Worm (Caenorhabditis elegans): ENCODE data around the gene C04B4.1.
A peak's percentile ranks its signal among the peaks of the same experiment; 100 is the strongest.

The C04B4.1 gene

DNA sequence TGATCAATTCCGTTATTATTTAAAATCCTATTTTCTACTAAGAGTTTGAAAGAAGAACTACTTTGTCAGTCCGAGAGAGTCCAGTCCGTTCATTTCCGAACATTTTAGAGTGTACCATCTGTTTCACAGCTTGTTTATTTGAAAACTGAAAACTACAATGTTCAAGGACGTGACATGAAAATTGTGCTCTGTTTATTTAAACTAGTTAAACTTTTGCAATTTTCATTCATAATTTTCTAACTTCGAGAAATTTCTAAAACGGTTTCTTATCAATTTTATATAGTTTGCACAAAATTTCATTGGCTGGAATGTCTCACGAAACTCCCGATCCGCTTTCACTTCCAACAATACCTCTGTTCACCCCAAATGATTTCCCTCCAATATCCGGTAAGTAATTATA, at the start of gene C04B4.1:
Gene C04B4.1 (plus strand): TSS at position 301 of the 400 bp plus-strand sequence.
- TF ChIP-seq aly-2 (tag; optimal IDR thresholded peaks at IDR 0.05): no peak

DNA sequence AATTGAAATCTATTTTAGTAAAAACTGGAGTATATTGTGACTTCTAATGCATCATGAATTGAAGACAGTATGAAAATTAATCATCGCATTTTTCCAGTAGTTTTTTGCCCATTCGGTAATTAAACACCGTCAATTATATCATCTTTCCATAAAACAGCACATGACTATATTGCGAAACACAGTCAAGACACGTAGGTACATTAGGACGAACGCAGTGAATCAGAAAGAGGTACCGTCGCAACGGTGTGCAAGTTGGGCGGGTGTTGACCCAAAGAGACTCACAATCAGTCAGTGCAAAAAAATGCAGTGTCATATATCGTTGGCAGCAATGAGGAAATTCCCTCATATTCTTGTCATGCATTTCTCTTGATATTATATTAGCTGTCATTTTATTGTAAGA, 46.2 kb upstream of the C04B4.1 start:
- TF ChIP-seq unc-55 (GFP tag; optimal IDR thresholded peaks at IDR 0.05): no peak
- TF ChIP-seq sem-4 (tag; optimal IDR thresholded peaks at IDR 0.05): no peak
- TF ChIP-seq R02D3.7 (tag; optimal IDR thresholded peaks at IDR 0.05): no peak
- peak; percentile 39 for TF ChIP-seq fos-1 (tag; optimal IDR thresholded peaks at IDR 0.05)
- peak; percentile 6 for TF ChIP-seq crh-2 (tag; optimal IDR thresholded peaks at IDR 0.05)

DNA sequence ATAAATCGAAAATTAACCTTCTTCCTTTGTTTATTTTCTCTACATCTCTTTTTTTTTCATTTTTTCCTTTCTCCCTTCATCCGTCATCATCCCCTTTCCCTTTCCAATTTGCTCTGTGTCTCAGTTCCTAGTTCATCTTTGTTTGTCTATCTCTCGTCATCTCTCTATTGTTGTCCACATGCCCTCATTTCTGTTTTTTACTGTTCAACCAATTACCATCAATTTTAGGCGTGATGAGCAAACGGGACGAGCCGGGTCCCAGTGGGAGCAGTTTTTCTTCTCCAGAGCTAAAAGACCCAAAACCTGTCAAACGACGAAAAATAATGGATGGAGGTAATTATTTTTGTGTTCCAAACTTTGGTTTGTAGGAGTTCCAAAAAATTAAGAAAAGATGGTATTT, 45.2 kb upstream of the C04B4.1 start, which contains the start of gene C23H4.6:
Gene C23H4.6 (plus strand): TSS at position 219 of the 400 bp plus-strand sequence.
- TF ChIP-seq unc-39 (tag; optimal IDR thresholded peaks at IDR 0.05) (no peak), egl-27 (tag; optimal IDR thresholded peaks at IDR 0.05) (no peak), ceh-82 (tag; optimal IDR thresholded peaks at IDR 0.05) (no peak), mdl-1 (tag; optimal IDR thresholded peaks at IDR 0.05) (no peak), mbf-1 (tag; optimal IDR thresholded peaks at IDR 0.05) (no peak), ztf-1 (GFP tag; conservative IDR thresholded peaks at IDR 0.05) (no peak), unc-62 (GFP tag; optimal IDR thresholded peaks at IDR 0.05) (no peak), snpc-4 (tag; optimal IDR thresholded peaks at IDR 0.05) (no peak), nhr-23 (tag; optimal IDR thresholded peaks at IDR 0.05) (no peak), F13H6.1 (tag; optimal IDR thresholded peaks at IDR 0.05) (no peak), unc-55 (GFP tag; optimal IDR thresholded peaks at IDR 0.05) (no peak), nhr-6 (tag; optimal IDR thresholded peaks at IDR 0.05) (no peak), zag-1 (tag; optimal IDR thresholded peaks at IDR 0.05) (no peak), nhr-11 (tag; optimal IDR thresholded peaks at IDR 0.05) (no peak), gmeb-1 (tag; optimal IDR thresholded peaks at IDR 0.05) (no peak)

DNA sequence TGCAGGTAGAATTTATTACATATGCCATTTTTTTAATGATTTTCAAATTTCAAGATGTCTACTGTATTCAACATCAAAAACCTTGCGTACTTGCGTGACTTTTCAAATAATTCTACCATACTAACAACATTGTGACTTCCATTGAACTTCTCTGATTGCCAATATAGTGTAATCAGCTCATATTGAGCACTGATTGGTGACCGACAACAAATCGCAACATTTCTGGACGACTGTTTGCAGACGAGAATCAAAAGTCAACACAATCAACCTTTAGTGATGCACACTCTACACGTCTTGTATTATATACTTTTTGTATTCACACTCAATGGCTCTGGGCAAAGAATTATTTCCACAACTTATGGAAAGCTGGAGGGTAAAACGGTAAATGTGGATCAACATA, 39.1 kb upstream of the C04B4.1 start, which contains the start of gene cest-3:
Gene cest-3 (plus strand): TSS at position 190 of the 400 bp plus-strand sequence.
- no peak for TF ChIP-seq ztf-4 (tag; optimal IDR thresholded peaks at IDR 0.05)
- TF ChIP-seq fos-1 (tag; optimal IDR thresholded peaks at IDR 0.05): peak; percentile 13
- peak; percentile 7 for TF ChIP-seq sma-9 (GFP tag; optimal IDR thresholded peaks at IDR 0.05)
- TF ChIP-seq sma-9 (tag; optimal IDR thresholded peaks at IDR 0.05): no peak
- TF ChIP-seq elt-3 (tag; optimal IDR thresholded peaks at IDR 0.05): no peak

DNA sequence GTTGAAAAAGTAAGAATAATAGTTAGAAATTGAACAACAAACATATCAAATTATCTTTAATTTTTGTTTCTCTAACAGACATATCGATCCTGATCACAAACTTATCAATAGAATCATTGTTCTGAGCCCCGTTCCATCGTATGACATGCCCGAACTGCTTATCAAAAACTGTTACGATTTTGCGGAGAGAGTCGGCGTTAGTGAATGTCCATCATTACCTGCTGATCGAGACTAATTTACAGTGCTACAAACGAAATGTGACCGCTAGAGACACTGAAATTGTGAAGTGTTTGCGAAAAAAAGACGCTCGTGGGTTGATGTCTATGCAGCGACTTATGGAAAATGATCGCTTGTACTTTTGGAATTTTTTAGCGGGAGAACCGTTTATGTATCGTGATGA, 37.7 kb upstream of the C04B4.1 start:
- TF ChIP-seq mab-5 (tag; optimal IDR thresholded peaks at IDR 0.05): no peak
- no peak for TF ChIP-seq ceh-82 (tag; optimal IDR thresholded peaks at IDR 0.05)
- no peak for TF ChIP-seq skn-1 (tag; optimal IDR thresholded peaks at IDR 0.05)
- no peak for TF ChIP-seq C34F6.9 (tag; optimal IDR thresholded peaks at IDR 0.05)
- TF ChIP-seq unc-62 (GFP tag; optimal IDR thresholded peaks at IDR 0.05): no peak
- TF ChIP-seq dmd-4 (tag; optimal IDR thresholded peaks at IDR 0.05): no peak

DNA sequence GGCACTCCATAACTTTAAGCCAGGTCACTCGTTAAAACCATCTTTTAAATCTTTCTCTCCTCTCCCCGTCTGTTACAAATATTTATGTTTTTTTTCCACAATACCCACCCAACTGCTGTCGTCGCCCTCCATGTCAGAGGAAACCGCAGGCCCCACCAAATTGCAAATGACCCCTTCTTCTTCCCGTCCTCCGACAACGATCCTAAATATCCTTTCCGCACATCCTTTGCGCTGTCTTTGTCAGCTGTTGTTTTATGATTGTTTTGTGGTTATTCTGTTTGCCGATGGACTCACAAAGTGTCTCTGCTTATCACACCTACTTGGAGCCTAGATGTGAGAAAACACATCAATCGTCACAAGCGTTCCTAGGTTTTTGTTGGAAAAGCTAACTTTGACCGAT, 32.4 kb upstream of the C04B4.1 start:
- no peak for TF ChIP-seq elt-3 (tag; optimal IDR thresholded peaks at IDR 0.05)
- no peak for TF ChIP-seq egl-27 (tag; optimal IDR thresholded peaks at IDR 0.05)
- TF ChIP-seq nhr-11 (tag; optimal IDR thresholded peaks at IDR 0.05): no peak
- no peak for TF ChIP-seq nhr-25 (tag; optimal IDR thresholded peaks at IDR 0.05)
- TF ChIP-seq gmeb-1 (tag; optimal IDR thresholded peaks at IDR 0.05): no peak
- no peak for TF ChIP-seq unc-62 (GFP tag; optimal IDR thresholded peaks at IDR 0.05)
- TF ChIP-seq C34F6.9 (tag; optimal IDR thresholded peaks at IDR 0.05): no peak
- no peak for TF ChIP-seq zag-1 (tag; optimal IDR thresholded peaks at IDR 0.05)
- TF ChIP-seq peb-1 (tag; optimal IDR thresholded peaks at IDR 0.05): no peak
- TF ChIP-seq sem-4 (tag; optimal IDR thresholded peaks at IDR 0.05): no peak
- TF ChIP-seq sma-3 (GFP tag; optimal IDR thresholded peaks at IDR 0.05): no peak
- no peak for TF ChIP-seq nhr-6 (tag; optimal IDR thresholded peaks at IDR 0.05)
- TF ChIP-seq nhr-21 (tag; optimal IDR thresholded peaks at IDR 0.05): no peak
- TF ChIP-seq mdl-1 (tag; optimal IDR thresholded peaks at IDR 0.05): no peak
- TF ChIP-seq nhr-10 (tag; optimal IDR thresholded peaks at IDR 0.05): no peak
- TF ChIP-seq nhr-129 (tag; optimal IDR thresholded peaks at IDR 0.05): no peak

Measured in whole organism, L2 larva.